Fruit fly (Drosophila melanogaster) whole organism: Measurements from ENCODE around the gene spn-E.

Experiments used
- psq ChIP-seq: fragments of >200 bp; optimal IDR thresholded peaks from 2 replicates; lab custom pipeline; 2017
- usp ChIP-seq: fragments of >200 bp; optimal IDR thresholded peaks from 2 replicates; lab custom pipeline; 2017; ENCODE audit warnings: missing biosample characterization, missing genetic modification characterization, mixed read lengths

DNA sequence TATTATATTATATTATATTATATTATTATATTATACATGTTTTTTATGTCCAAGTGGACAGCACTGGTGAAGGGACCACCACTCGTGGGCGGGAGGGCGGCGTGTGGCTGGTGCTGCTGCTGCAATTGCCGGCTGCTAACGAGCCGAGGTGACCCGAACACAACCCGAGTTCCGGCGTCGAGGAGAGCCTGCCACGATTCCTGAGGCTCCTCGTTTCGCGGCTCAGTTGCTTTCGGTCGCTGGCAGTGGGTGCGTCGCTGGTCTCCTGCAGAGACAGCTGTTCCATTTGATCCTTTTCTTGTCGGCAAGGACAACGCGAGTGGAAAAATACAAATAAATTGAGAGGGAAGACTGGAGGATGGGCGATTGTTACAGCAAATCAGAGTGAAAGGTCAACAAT is 26.9 kb upstream of the spn-E start:
- TF ChIP-seq usp (no peak), psq (no peak)
